Fruit fly (Drosophila melanogaster): ENCODE data around the gene Tsp86D.

Tsp86D gene

dm6 chr3R:10863446-10863819, 5.1 kb upstream of the Tsp86D start:
- TF ChIP-seq pan (optimal IDR thresholded peaks at IDR 0.05) (no peak), usp (GFP tag; optimal IDR thresholded peaks at IDR 0.05) (no peak), GATAd (GFP tag; optimal IDR thresholded peaks at IDR 0.05) (no peak), Vsx2 (GFP tag; optimal IDR thresholded peaks at IDR 0.05; ENCODE audit: partially characterized antibody) (no peak), Hnf4 (GFP tag; optimal IDR thresholded peaks at IDR 0.05) (no peak), tai (GFP tag; optimal IDR thresholded peaks at IDR 0.05) (no peak), CG9705 (GFP tag; optimal IDR thresholded peaks at IDR 0.05) (no peak), woc (GFP tag; optimal IDR thresholded peaks at IDR 0.05) (no peak), dl (GFP tag; optimal IDR thresholded peaks at IDR 0.05; ENCODE audit: insufficient read depth in 1 of 2, partially characterized antibody in 2 of 2) (no peak), sage (GFP tag; optimal IDR thresholded peaks at IDR 0.05) (no peak), foxo (GFP tag; optimal IDR thresholded peaks at IDR 0.05) (no peak), ey (GFP tag; optimal IDR thresholded peaks at IDR 0.05) (no peak), jim (GFP tag; optimal IDR thresholded peaks at IDR 0.05) (no peak), Abd-B (GFP tag; optimal IDR thresholded peaks at IDR 0.05) (no peak)

- TF ChIP-seq HLH106 (tag; optimal IDR thresholded peaks at IDR 0.05) (no peak), Dif (GFP tag; optimal IDR thresholded peaks at IDR 0.05; ENCODE audit: partially characterized antibody) (peak; percentile 59)
Observed at dm6 chr3R:10863956-10864355, 4.6 kb upstream of the Tsp86D start.

DNA sequence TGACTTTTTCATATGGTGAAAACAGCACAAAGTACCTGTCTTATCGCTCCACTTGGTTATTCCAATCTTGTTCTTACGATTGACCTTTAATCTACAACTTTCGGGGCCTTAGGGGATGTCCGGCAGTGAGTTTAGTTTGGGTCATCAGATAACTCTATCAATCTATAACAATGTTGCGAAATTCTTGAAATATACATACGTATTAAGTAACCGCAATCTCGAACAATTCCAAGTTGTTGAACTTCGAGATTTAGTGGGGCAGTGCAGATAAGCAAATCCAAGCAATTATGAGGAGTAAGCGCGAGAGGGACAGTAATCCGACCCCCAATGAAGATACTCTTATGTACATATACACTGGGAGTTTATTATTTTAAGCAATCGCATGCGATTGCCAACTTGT, 2.1 kb downstream of the Tsp86D start:
- TF ChIP-seq fru (GFP tag; optimal IDR thresholded peaks at IDR 0.05) = no peak
- no peak for TF ChIP-seq CrebA (GFP tag; optimal IDR thresholded peaks at IDR 0.05; ENCODE audit: borderline replicate concordance)
- TF ChIP-seq GATAd (GFP tag; optimal IDR thresholded peaks at IDR 0.05) = no peak
- TF ChIP-seq Rel (GFP tag; optimal IDR thresholded peaks at IDR 0.05) = no peak
- peak; percentile 35 for TF ChIP-seq Rel (tag; optimal IDR thresholded peaks at IDR 0.05)
- no peak for TF ChIP-seq Hr83 (GFP tag; optimal IDR thresholded peaks at IDR 0.05; ENCODE audit: poor library complexity, severe bottlenecking)
- TF ChIP-seq Vsx2 (GFP tag; optimal IDR thresholded peaks at IDR 0.05; ENCODE audit: partially characterized antibody) = no peak
- no peak for TF ChIP-seq Sp1 (GFP tag; optimal IDR thresholded peaks at IDR 0.05)
- TF ChIP-seq N (GFP tag; optimal IDR thresholded peaks at IDR 0.05) = no peak

dm6 chr3R:10872148-10872783, 3.8 kb downstream of the Tsp86D start, which contains the start of gene Fdh:
Gene Fdh (minus strand): TSS chr3R:10872381.
- peak; percentile 67 for TF ChIP-seq Hnf4 (GFP tag; optimal IDR thresholded peaks at IDR 0.05)
- TF ChIP-seq jim (GFP tag; optimal IDR thresholded peaks at IDR 0.05) = no peak
- TF ChIP-seq GATAd (GFP tag; optimal IDR thresholded peaks at IDR 0.05) = no peak
- TF ChIP-seq dsf (GFP tag; optimal IDR thresholded peaks at IDR 0.05; ENCODE audit: borderline replicate concordance) = no peak
- TF ChIP-seq br (GFP tag; optimal IDR thresholded peaks at IDR 0.05) = peak; percentile 50
- peak; percentile 80 for TF ChIP-seq Vsx2 (GFP tag; optimal IDR thresholded peaks at IDR 0.05; ENCODE audit: partially characterized antibody)
- TF ChIP-seq HLH106 (tag; optimal IDR thresholded peaks at IDR 0.05) = peak; percentile 56
- TF ChIP-seq Myc (optimal IDR thresholded peaks at IDR 0.05) = no peak
- peak; percentile 57 for TF ChIP-seq psq (GFP tag; optimal IDR thresholded peaks at IDR 0.05)
- TF ChIP-seq fru (GFP tag; optimal IDR thresholded peaks at IDR 0.05) = peak; percentile 23
- TF ChIP-seq brk (GFP tag; optimal IDR thresholded peaks at IDR 0.05) = no peak
- TF ChIP-seq foxo (GFP tag; optimal IDR thresholded peaks at IDR 0.05) = peak in 1 of 2 experiments; percentile 76
- peak; percentile 61 for TF ChIP-seq OdsH (GFP tag; optimal IDR thresholded peaks at IDR 0.05)
- no peak for TF ChIP-seq Abd-B (GFP tag; optimal IDR thresholded peaks at IDR 0.05)
- no peak for TF ChIP-seq CG32264 (GFP tag; optimal IDR thresholded peaks at IDR 0.05)
- TF ChIP-seq CG9705 (GFP tag; optimal IDR thresholded peaks at IDR 0.05) = peak; percentile 53
- peak; percentile 13 for TF ChIP-seq Jra (GFP tag; optimal IDR thresholded peaks at IDR 0.05)
- peak; percentile 15 for TF ChIP-seq Hr83 (GFP tag; optimal IDR thresholded peaks at IDR 0.05; ENCODE audit: poor library complexity, severe bottlenecking)
- no peak for TF ChIP-seq Rel (GFP tag; optimal IDR thresholded peaks at IDR 0.05)
- TF ChIP-seq Rel (tag; optimal IDR thresholded peaks at IDR 0.05) = peak; percentile 42
- peak; percentile 15 for TF ChIP-seq dmrt93B (GFP tag; optimal IDR thresholded peaks at IDR 0.05)
- no peak for TF ChIP-seq usp (GFP tag; optimal IDR thresholded peaks at IDR 0.05)
- TF ChIP-seq CrebA (GFP tag; optimal IDR thresholded peaks at IDR 0.05; ENCODE audit: borderline replicate concordance) = no peak
- no peak for TF ChIP-seq lola (GFP tag; optimal IDR thresholded peaks at IDR 0.05)
- no peak for TF ChIP-seq pan (optimal IDR thresholded peaks at IDR 0.05)
- TF ChIP-seq ey (GFP tag; optimal IDR thresholded peaks at IDR 0.05) = peak; percentile 36
- TF ChIP-seq Hr78 (GFP tag; optimal IDR thresholded peaks at IDR 0.05) = no peak
- peak; percentile 72 for TF ChIP-seq h (GFP tag; optimal IDR thresholded peaks at IDR 0.05)
- peak; percentile 58 for TF ChIP-seq rgr (GFP tag; optimal IDR thresholded peaks at IDR 0.05)
- peak; percentile 2 for TF ChIP-seq sv (GFP tag; optimal IDR thresholded peaks at IDR 0.05)
- TF ChIP-seq Sp1 (GFP tag; optimal IDR thresholded peaks at IDR 0.05) = peak; percentile 68
- no peak for TF ChIP-seq sage (GFP tag; optimal IDR thresholded peaks at IDR 0.05)
- peak; percentile 62 for TF ChIP-seq woc (GFP tag; optimal IDR thresholded peaks at IDR 0.05)
